Fruit fly (Drosophila melanogaster) Kc167 (cell line): ENCODE data around the gene ZC3H3.

Experiments used
- Myc ChIP-seq: fragments of >200 bp; optimal IDR thresholded peaks from 2 replicates; lab custom pipeline; 2017; ENCODE audit warnings: missing external identifiers
- Sin3A ChIP-seq: fragments of >200 bp; optimal IDR thresholded peaks from 2 replicates; lab custom pipeline; 2018; ENCODE audit warnings: missing external identifiers
- insv ChIP-seq: fragments of >200 bp; optimal IDR thresholded peaks from 3 replicates; lab custom pipeline; 2018; ENCODE audit warnings: missing external identifiers
- psq ChIP-seq: fragments of >200 bp; optimal IDR thresholded peaks from 2 replicates; lab custom pipeline; 2017; ENCODE audit warnings: missing external identifiers
- ttk ChIP-seq: sonication (Bioruptor generic); optimal IDR thresholded peaks from 2 replicates; lab custom pipeline; 2017; ENCODE audit warnings: missing external identifiers

dm6 chr3L:8523257-8523656, 13.7 kb upstream of the ZC3H3 start, which contains the start of gene GstO2:
- TF ChIP-seq psq (lab: Kevin White, UChicago) (no peak), insv (no peak), Myc (lab: Kevin White, UChicago) (no peak), ttk (lab: Kevin White, UChicago) (no peak), Sin3A (no peak)
